Worm (Caenorhabditis elegans): ENCODE measurements around the gene B0250.18.

- no peak for TF ChIP-seq hmbx-1 (tag; optimal IDR thresholded peaks at IDR 0.05)
- no peak for TF ChIP-seq sea-1 (GFP tag; conservative IDR thresholded peaks at IDR 0.05)
- no peak for TF ChIP-seq B0310.2 (tag; optimal IDR thresholded peaks at IDR 0.05)
- no peak for TF ChIP-seq F13C5.2 (tag; optimal IDR thresholded peaks at IDR 0.05)
- TF ChIP-seq ama-1 (optimal IDR thresholded peaks at IDR 0.05) = no peak
- TF ChIP-seq ceh-13 (GFP tag; optimal IDR thresholded peaks at IDR 0.05) = no peak
- no peak for TF ChIP-seq flt-1 (GFP tag; IDR thresholded peaks at IDR 0.05)
- no peak for TF ChIP-seq hmg-4 (GFP tag; optimal IDR thresholded peaks at IDR 0.05)
- TF ChIP-seq tra-4 (tag; optimal IDR thresholded peaks at IDR 0.05) = no peak
These were observed 38.0 kb downstream of the B0250.18 start for ce11 chrV:20422738-20423137.
